Worm (Caenorhabditis elegans) whole organism, midembryonic: ENCODE measurements around the gene F54H12.8.

Experiments
- T22C8.4 ChIP-seq: fragments of 200-800 bp; sonication (Bioruptor generic); IDR thresholded peaks from 2 replicates; pipeline ENCODE4 v1.3.6; 2022; ENCODE audit warnings: missing genetic modification characterization, missing compliant biosample characterization
- cog-1 ChIP-seq: sonication (generic microtip); optimal IDR thresholded peaks from 2 replicates; lab custom pipeline; 2016; ENCODE audit warnings: missing genetic modification characterization, missing compliant biosample characterization
- flt-1 ChIP-seq: fragments of 200-800 bp; sonication (Bioruptor generic); IDR thresholded peaks from 2 replicates; pipeline ENCODE4 v1.3.6; 2022; ENCODE audit warnings: missing genetic modification characterization, missing compliant biosample characterization
- klf-2 ChIP-seq: fragments of 200-800 bp; sonication (Bioruptor generic); conservative IDR thresholded peaks from 2 replicates; pipeline ENCODE4 v1.3.6; 2022; ENCODE audit warnings: missing genetic modification reagents, missing genetic modification characterization, missing compliant biosample characterization
- med-1 ChIP-seq: sonication (generic microtip); optimal IDR thresholded peaks from 2 replicates; lab custom pipeline; 2017; ENCODE audit warnings: missing genetic modification characterization, mild to moderate bottlenecking, missing compliant biosample characterization, antibody characterized with exemption, missing genetic modification reagents; ENCODE audit not compliant: insufficient read depth
- ref-1 ChIP-seq: fragments of 200-800 bp; sonication (Bioruptor generic); conservative IDR thresholded peaks from 2 replicates; pipeline ENCODE4 v1.3.6; 2022; ENCODE audit warnings: missing genetic modification reagents, missing genetic modification characterization, missing compliant biosample characterization
- tab-1 ChIP-seq: fragments of 200-800 bp; sonication (Bioruptor generic); IDR thresholded peaks from 2 replicates; pipeline ENCODE4 v1.3.6; 2022; ENCODE audit warnings: missing genetic modification characterization, missing compliant biosample characterization
- ztf-23 ChIP-seq: fragments of 200-800 bp; sonication (Bioruptor generic); IDR thresholded peaks from 2 replicates; pipeline ENCODE4 v1.3.6; 2022; ENCODE audit warnings: missing genetic modification reagents, missing genetic modification characterization, missing compliant biosample characterization
- ztf-29 ChIP-seq: fragments of 200-800 bp; sonication (Bioruptor generic); IDR thresholded peaks from 2 replicates; pipeline ENCODE4 v1.3.6; 2022; ENCODE audit warnings: missing genetic modification reagents, missing genetic modification characterization, missing compliant biosample characterization

DNA sequence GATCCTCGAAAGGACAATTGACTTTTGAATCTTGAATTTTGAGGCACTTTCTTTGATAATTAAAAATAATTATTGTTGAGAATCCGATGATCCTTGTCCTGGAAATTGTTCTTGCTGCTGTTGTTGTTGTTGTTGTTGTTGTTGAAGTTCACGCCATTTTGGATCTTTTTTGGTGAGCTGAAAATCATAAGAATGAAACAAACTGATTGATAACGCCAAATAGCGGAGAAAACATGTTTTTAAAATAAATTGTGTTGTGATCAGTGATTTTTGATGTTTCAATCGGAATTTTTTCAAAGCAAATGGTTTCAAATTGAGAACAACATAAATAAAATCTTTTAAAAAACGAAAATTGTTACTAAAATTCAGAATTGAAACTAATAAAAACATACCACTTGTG, 48.0 kb upstream of the F54H12.8 start:
- TF ChIP-seq flt-1 (GFP tag; lab: Robert Waterston, UW): no peak
- no peak for TF ChIP-seq klf-2 (GFP tag; lab: Robert Waterston, UW)
- no peak for TF ChIP-seq ref-1 (GFP tag; lab: Robert Waterston, UW)
- no peak for TF ChIP-seq ztf-29 (GFP tag; lab: Robert Waterston, UW)
- TF ChIP-seq T22C8.4 (GFP tag; lab: Robert Waterston, UW): no peak
- TF ChIP-seq ztf-23 (GFP tag; lab: Robert Waterston, UW): no peak
- no peak for TF ChIP-seq cog-1 (tag; lab: Kevin White, UChicago)
- no peak for TF ChIP-seq med-1 (GFP tag; lab: Kevin White, UChicago)
- no peak for TF ChIP-seq tab-1
